Worm (Caenorhabditis elegans) whole organism, early embryonic: Measurements from ENCODE around the gene cyp-33E1.

Experiments used
- B0310.2 ChIP-seq: sonication (generic microtip); optimal IDR thresholded peaks from 2 replicates; lab custom pipeline; 2016; ENCODE audit warnings: mild to moderate bottlenecking, missing genetic modification characterization, missing compliant biosample characterization
- F13C5.2 ChIP-seq: sonication (generic microtip); optimal IDR thresholded peaks from 2 replicates; lab custom pipeline; 2017; ENCODE audit warnings: mild to moderate bottlenecking, missing genetic modification characterization, inconsistent platforms, missing compliant biosample characterization
- aly-1 ChIP-seq: sonication (generic microtip); optimal IDR thresholded peaks from 2 replicates; lab custom pipeline; 2016; ENCODE audit warnings: missing genetic modification characterization, missing compliant biosample characterization
- ama-1 ChIP-seq: fragments of 150-350 bp; optimal IDR thresholded peaks from 2 replicates; lab custom pipeline; 2014
- ceh-13 ChIP-seq: fragments of 200-800 bp; sonication (Bioruptor generic); optimal IDR thresholded peaks from 2 replicates; lab custom pipeline; 2018; ENCODE audit warnings: mild to moderate bottlenecking, missing genetic modification characterization, missing compliant biosample characterization
- ceh-36 ChIP-seq: sonication (generic microtip); optimal IDR thresholded peaks from 2 replicates; lab custom pipeline; 2016; ENCODE audit warnings: missing genetic modification characterization, inconsistent platforms, missing compliant biosample characterization
- ets-7 ChIP-seq: sonication (generic microtip); optimal IDR thresholded peaks from 2 replicates; lab custom pipeline; 2016; ENCODE audit warnings: missing genotype, missing genetic modification characterization, missing compliant biosample characterization
- flt-1 ChIP-seq: fragments of 200-800 bp; sonication (Bioruptor generic); IDR thresholded peaks from 2 replicates; pipeline ENCODE4 v1.3.6; 2022; ENCODE audit warnings: missing genetic modification characterization, missing compliant biosample characterization
- hmbx-1 ChIP-seq: sonication (generic microtip); optimal IDR thresholded peaks from 2 replicates; lab custom pipeline; 2016; ENCODE audit warnings: mild to moderate bottlenecking, missing genetic modification characterization, missing compliant biosample characterization
- hmg-4 ChIP-seq: fragments of 200-800 bp; sonication (Bioruptor generic); optimal IDR thresholded peaks from 2 replicates; lab custom pipeline; 2018; ENCODE audit warnings: mild to moderate bottlenecking, missing genetic modification characterization, missing compliant biosample characterization
- hnd-1 ChIP-seq: sonication (generic microtip); optimal IDR thresholded peaks from 2 replicates; lab custom pipeline; 2016; ENCODE audit warnings: missing genetic modification characterization, missing compliant biosample characterization
- pes-1 ChIP-seq: fragments of 200-800 bp; sonication (Bioruptor generic); IDR thresholded peaks from 2 replicates; pipeline ENCODE4 v1.3.6; 2022; ENCODE audit warnings: missing genetic modification reagents, missing genetic modification characterization, missing compliant biosample characterization
- scrt-1 ChIP-seq: fragments of 200-800 bp; sonication (Bioruptor generic); IDR thresholded peaks from 2 replicates; pipeline ENCODE4 v1.3.6; 2022; ENCODE audit warnings: missing genetic modification characterization, missing compliant biosample characterization
- sea-1 ChIP-seq: fragments of 200-800 bp; sonication (Bioruptor generic); conservative IDR thresholded peaks from 2 replicates; pipeline ENCODE4 v1.3.6; 2022; ENCODE audit warnings: missing genetic modification characterization, missing compliant biosample characterization
- tbx-11 ChIP-seq: fragments of 200-800 bp; sonication (Bioruptor generic); IDR thresholded peaks from 2 replicates; pipeline ENCODE4 v1.3.6; 2022; ENCODE audit warnings: missing genetic modification characterization, missing compliant biosample characterization
- tbx-37 ChIP-seq: fragments of 200-800 bp; sonication (Bioruptor generic); conservative IDR thresholded peaks from 2 replicates; pipeline ENCODE4 v1.3.6; 2022; ENCODE audit warnings: missing genetic modification reagents, missing genetic modification characterization, missing compliant biosample characterization
- tra-4 ChIP-seq: sonication (generic microtip); optimal IDR thresholded peaks from 2 replicates; lab custom pipeline; 2017; ENCODE audit warnings: missing genetic modification characterization, missing compliant biosample characterization

Gene cyp-33E1

DNA sequence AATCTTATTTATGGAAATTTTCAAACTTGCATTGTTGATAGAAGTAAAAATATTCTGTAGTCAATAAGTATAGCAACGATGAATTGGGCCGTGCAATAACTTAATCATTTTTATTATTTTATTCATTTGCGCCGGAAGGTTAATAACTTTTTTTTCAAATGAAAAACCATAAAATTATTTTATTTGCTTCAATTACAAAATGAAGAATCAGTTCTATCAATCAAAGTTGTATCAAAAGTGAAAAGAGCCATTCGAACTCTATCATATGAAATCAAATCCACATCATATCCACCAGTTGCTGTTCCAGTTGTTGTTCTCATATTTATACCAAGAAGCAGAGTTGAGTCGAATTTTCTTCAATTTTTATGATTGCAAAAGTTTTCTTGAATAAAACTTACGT lies at the start of gene cyp-33E1:
cyp-33E1 (minus strand) TSS at position 101 of the 400 bp plus-strand sequence.
- TF ChIP-seq pes-1 (GFP tag; lab: Robert Waterston, UW) (no peak), F13C5.2 (tag; lab: Kevin White, UChicago) (no peak), hmbx-1 (tag; lab: Kevin White, UChicago) (no peak), flt-1 (GFP tag; lab: Robert Waterston, UW) (no peak), ceh-36 (tag; lab: Kevin White, UChicago) (no peak), hnd-1 (tag; lab: Kevin White, UChicago) (no peak), B0310.2 (tag; lab: Kevin White, UChicago) (no peak), tra-4 (tag; lab: Kevin White, UChicago) (no peak), scrt-1 (GFP tag; lab: Robert Waterston, UW) (no peak), hmg-4 (GFP tag; lab: Kevin White, UChicago) (no peak)

- TF ChIP-seq aly-1 = no peak
- TF ChIP-seq ceh-36 (tag; lab: Kevin White, UChicago) = no peak
- no peak for TF ChIP-seq tbx-11 (GFP tag; lab: Robert Waterston, UW)
- TF ChIP-seq F13C5.2 (tag; lab: Kevin White, UChicago) = no peak
- TF ChIP-seq ama-1 (lab: Kevin White, UChicago) = no peak
- TF ChIP-seq B0310.2 (tag; lab: Kevin White, UChicago) = no peak
- TF ChIP-seq tra-4 (tag; lab: Kevin White, UChicago) = no peak
- no peak for TF ChIP-seq sea-1 (GFP tag; lab: Robert Waterston, UW)
Measured at ce11 chrIV:8697436-8697835, 49.0 kb upstream of the cyp-33E1 start, which contains the start of gene ttll-11. ttll-11 (plus strand) TSS chrIV:8697736.

DNA sequence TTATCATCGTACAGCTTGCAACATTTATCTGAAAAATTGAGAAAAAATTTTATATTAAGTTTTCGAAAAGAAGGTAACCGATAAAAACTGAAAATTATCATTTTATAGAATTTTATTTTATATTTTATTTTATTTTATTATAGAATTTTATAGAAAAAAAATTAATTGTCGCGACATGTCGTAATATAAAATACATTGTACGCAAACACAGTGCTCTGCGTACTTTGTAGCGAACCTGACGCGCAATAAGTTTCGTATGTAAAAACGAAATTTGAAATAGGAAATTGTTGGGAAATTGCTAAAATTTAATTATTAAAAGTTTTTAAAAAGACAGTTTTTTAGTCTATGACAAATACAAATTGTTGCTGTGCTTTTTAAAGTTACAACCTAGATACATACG lies 43.1 kb upstream of the cyp-33E1 start, which contains the start of the genes hst-1 and ints-6:
hst-1 (minus strand) TSS at position 28 of the 400 bp plus-strand sequence.
ints-6 (plus strand) TSS at position 260 of the 400 bp plus-strand sequence.
- TF ChIP-seq aly-1 = no peak
- TF ChIP-seq tra-4 (tag; lab: Kevin White, UChicago) = no peak
- TF ChIP-seq F13C5.2 (tag; lab: Kevin White, UChicago) = no peak
- TF ChIP-seq ceh-36 (tag; lab: Kevin White, UChicago) = no peak
- no peak for TF ChIP-seq flt-1 (GFP tag; lab: Robert Waterston, UW)
- TF ChIP-seq tbx-11 (GFP tag; lab: Robert Waterston, UW) = no peak
- TF ChIP-seq hmbx-1 (tag; lab: Kevin White, UChicago) = no peak
- no peak for TF ChIP-seq pes-1 (GFP tag; lab: Robert Waterston, UW)
- no peak for TF ChIP-seq hmg-4 (GFP tag; lab: Kevin White, UChicago)
- no peak for TF ChIP-seq ceh-13 (GFP tag; lab: Kevin White, UChicago)
- TF ChIP-seq sea-1 (GFP tag; lab: Robert Waterston, UW) = no peak

DNA sequence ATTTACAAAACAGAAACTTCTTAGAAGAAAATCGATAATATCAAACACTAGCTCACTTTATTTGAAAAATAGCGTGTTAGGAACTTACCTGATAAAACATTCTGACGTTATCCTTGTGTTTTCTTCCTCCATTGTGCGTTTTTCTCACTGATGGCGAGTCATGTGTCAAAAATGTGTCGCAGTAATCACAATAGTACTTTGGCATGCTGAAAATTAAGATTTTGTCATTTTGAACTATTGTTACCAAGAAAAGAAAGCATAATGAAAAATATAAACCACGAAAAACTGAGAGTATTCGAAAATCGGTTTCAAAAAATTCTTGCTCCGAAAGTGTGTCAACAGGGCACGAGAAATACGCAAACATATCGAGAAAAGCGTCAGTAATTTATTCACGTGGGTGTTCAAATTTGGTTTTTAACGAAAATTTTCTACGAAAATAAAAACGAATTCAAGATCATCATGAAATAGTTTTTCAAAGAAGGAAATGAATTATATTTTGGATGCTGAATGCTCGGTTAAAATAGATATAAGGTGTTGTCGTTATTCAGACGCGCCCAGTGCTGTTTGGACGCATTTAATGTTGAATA lies 39.3 kb upstream of the cyp-33E1 start, which contains the start of gene snrp-3:
snrp-3 (minus strand) TSS at position 206 of the 587 bp plus-strand sequence.
- TF ChIP-seq F13C5.2 (tag; lab: Kevin White, UChicago) = peak; percentile 41
- no peak for TF ChIP-seq hmg-4 (GFP tag; lab: Kevin White, UChicago)
- TF ChIP-seq ets-7 (tag; lab: Kevin White, UChicago) = no peak
- no peak for TF ChIP-seq flt-1 (GFP tag; lab: Robert Waterston, UW)

DNA sequence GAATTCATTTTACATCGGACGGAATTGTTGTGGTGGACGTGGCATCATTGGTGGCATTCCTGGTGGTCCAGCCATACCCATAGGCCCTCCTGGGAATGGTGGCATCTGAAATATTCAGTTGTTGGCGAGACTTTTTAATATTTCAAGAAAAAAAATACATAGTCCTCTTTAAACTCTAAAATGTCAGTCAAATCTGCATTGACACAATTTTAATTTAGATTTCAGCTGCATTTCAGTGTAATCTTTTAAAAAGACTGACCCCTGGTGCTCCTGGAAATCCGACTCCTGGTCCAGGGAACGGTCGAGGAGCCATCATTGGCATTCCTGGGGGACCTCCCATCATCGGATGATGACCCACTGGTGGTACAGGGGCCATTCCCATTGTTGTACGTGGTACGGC lies 38.6 kb upstream of the cyp-33E1 start:
- TF ChIP-seq ama-1 (lab: Kevin White, UChicago) = no peak

- TF ChIP-seq hmg-4 (GFP tag; lab: Kevin White, UChicago) (no peak), sea-1 (GFP tag; lab: Robert Waterston, UW) (no peak), flt-1 (GFP tag; lab: Robert Waterston, UW) (no peak), ets-7 (tag; lab: Kevin White, UChicago) (no peak), hmbx-1 (tag; lab: Kevin White, UChicago) (no peak), hnd-1 (tag; lab: Kevin White, UChicago) (no peak), tbx-11 (GFP tag; lab: Robert Waterston, UW) (no peak), tra-4 (tag; lab: Kevin White, UChicago) (no peak), ceh-13 (GFP tag; lab: Kevin White, UChicago) (no peak), scrt-1 (GFP tag; lab: Robert Waterston, UW) (no peak), pes-1 (GFP tag; lab: Robert Waterston, UW) (no peak), ama-1 (lab: Kevin White, UChicago) (no peak), ceh-36 (tag; lab: Kevin White, UChicago) (no peak), B0310.2 (tag; lab: Kevin White, UChicago) (no peak)
Measured at ce11 chrIV:8686510-8686909, 38.1 kb upstream of the cyp-33E1 start, which contains the start of gene pole-2. pole-2 (minus strand) TSS chrIV:8686610.

- TF ChIP-seq hnd-1 (tag; lab: Kevin White, UChicago) (no peak), hmbx-1 (tag; lab: Kevin White, UChicago) (no peak), aly-1 (no peak), sea-1 (GFP tag; lab: Robert Waterston, UW) (no peak), tbx-37 (GFP tag; lab: Robert Waterston, UW) (no peak), tbx-11 (GFP tag; lab: Robert Waterston, UW) (no peak), B0310.2 (tag; lab: Kevin White, UChicago) (no peak), ceh-36 (tag; lab: Kevin White, UChicago) (no peak)
Measured at ce11 chrIV:8679225-8679624, 30.8 kb upstream of the cyp-33E1 start, which contains the start of gene nlp-60. nlp-60 (minus strand) TSS chrIV:8679325.
